Fruit fly (Drosophila melanogaster) whole organism, embryonic: ENCODE data around the gene Trf4-2.

Experiments used
- Adf1 ChIP-seq: fragments of 200-800 bp; sonication (Bioruptor generic); IDR thresholded peaks from 2 replicates; pipeline ENCODE4 v1.3.6; 2022; ENCODE audit warnings: missing biosample characterization, missing genetic modification characterization
- Bdp1 ChIP-seq: fragments of 200-800 bp; sonication (Bioruptor generic); optimal IDR thresholded peaks from 3 replicates; lab custom pipeline; 2016; ENCODE audit warnings: missing biosample characterization, missing genetic modification characterization
- CG10267 ChIP-seq: fragments of 200-800 bp; sonication (Bioruptor generic); optimal IDR thresholded peaks from 2 replicates; lab custom pipeline; 2018; ENCODE audit warnings: missing biosample characterization, mild to moderate bottlenecking, missing genetic modification characterization, moderate library complexity
- CG10431 ChIP-seq: fragments of 200-800 bp; sonication (Bioruptor generic); optimal IDR thresholded peaks from 3 replicates; lab custom pipeline; 2018; ENCODE audit warnings: missing biosample characterization, mild to moderate bottlenecking, missing genetic modification characterization
- CG11560 ChIP-seq: fragments of 200-800 bp; sonication (Bioruptor generic); IDR thresholded peaks from 3 replicates; pipeline ENCODE4 v1.3.6; 2022; ENCODE audit warnings: missing biosample characterization, missing genetic modification characterization
- CG1233 ChIP-seq: fragments of 200-800 bp; sonication (Bioruptor generic); optimal IDR thresholded peaks from 4 replicates; lab custom pipeline; 2018; ENCODE audit warnings: missing biosample characterization, mild to moderate bottlenecking, missing genetic modification characterization
- CG13775 ChIP-seq: fragments of 200-800 bp; sonication (Bioruptor generic); optimal IDR thresholded peaks from 3 replicates; lab custom pipeline; 2017; ENCODE audit warnings: missing biosample characterization, mild to moderate bottlenecking, missing genetic modification characterization
- CG1647 ChIP-seq: fragments of 200-800 bp; sonication (Bioruptor generic); optimal IDR thresholded peaks from 3 replicates; lab custom pipeline; 2016; ENCODE audit warnings: missing biosample characterization, missing genetic modification characterization
- CG1832 ChIP-seq: fragments of 200-800 bp; sonication (Bioruptor generic); optimal IDR thresholded peaks from 2 replicates; lab custom pipeline; 2017; ENCODE audit warnings: missing biosample characterization, mild to moderate bottlenecking, missing genetic modification characterization, inconsistent platforms
- CG18619 ChIP-seq: fragments of 200-800 bp; sonication (Bioruptor generic); optimal IDR thresholded peaks from 3 replicates; lab custom pipeline; 2017; ENCODE audit warnings: missing biosample characterization, mild to moderate bottlenecking, missing genetic modification characterization
- CG3163 ChIP-seq: fragments of 200-800 bp; sonication (Bioruptor generic); optimal IDR thresholded peaks from 3 replicates; lab custom pipeline; 2016; ENCODE audit warnings: missing biosample characterization, missing genetic modification characterization
- CG3995 ChIP-seq: fragments of 200-800 bp; sonication (Bioruptor generic); optimal IDR thresholded peaks from 3 replicates; lab custom pipeline; 2016; ENCODE audit warnings: missing biosample characterization, missing genetic modification characterization
- CG4282 ChIP-seq: fragments of 200-800 bp; sonication (Bioruptor generic); optimal IDR thresholded peaks from 2 replicates; lab custom pipeline; 2016; ENCODE audit warnings: missing biosample characterization, missing genetic modification characterization
- CG5953 ChIP-seq: fragments of 200-800 bp; sonication (Bioruptor generic); IDR thresholded peaks from 2 replicates; pipeline ENCODE4 v1.3.6; 2022; ENCODE audit warnings: missing biosample characterization, missing genetic modification characterization
- CG8089 ChIP-seq: fragments of 200-800 bp; sonication (Bioruptor generic); optimal IDR thresholded peaks from 3 replicates; lab custom pipeline; 2016; ENCODE audit warnings: missing biosample characterization, missing genetic modification characterization
- CG8765 ChIP-seq: fragments of 200-800 bp; sonication (Bioruptor generic); IDR thresholded peaks from 2 replicates; pipeline ENCODE4 v1.3.6; 2022; ENCODE audit warnings: missing biosample characterization, missing genetic modification characterization
- CG9817 ChIP-seq: fragments of 200-800 bp; sonication (Bioruptor generic); optimal IDR thresholded peaks from 2 replicates; lab custom pipeline; 2018; ENCODE audit warnings: missing biosample characterization, mild to moderate bottlenecking, missing genetic modification characterization, moderate library complexity
- CHES-1-like ChIP-seq: fragments of 200-800 bp; sonication (Bioruptor generic); optimal IDR thresholded peaks from 2 replicates; lab custom pipeline; 2016; ENCODE audit warnings: missing biosample characterization, missing genetic modification characterization
- CrebB ChIP-seq: fragments of 200-800 bp; sonication (Bioruptor generic); optimal IDR thresholded peaks from 3 replicates; lab custom pipeline; 2018; ENCODE audit warnings: missing biosample characterization, mild to moderate bottlenecking, missing genetic modification characterization
- D19A ChIP-seq: fragments of 200-800 bp; optimal IDR thresholded peaks from 3 replicates; lab custom pipeline; 2019; ENCODE audit warnings: missing biosample characterization, mild to moderate bottlenecking, missing genetic modification characterization, moderate library complexity
- Deaf1 ChIP-seq: fragments of 200-800 bp; optimal IDR thresholded peaks from 3 replicates; lab custom pipeline; 2019; ENCODE audit warnings: missing biosample characterization, mild to moderate bottlenecking, missing genetic modification characterization, moderate library complexity
- Ets97D ChIP-seq: fragments of 200-800 bp; sonication (Bioruptor generic); optimal IDR thresholded peaks from 3 replicates; lab custom pipeline; 2016; ENCODE audit warnings: missing biosample characterization, missing genetic modification characterization
- GATAe ChIP-seq: fragments of 200-800 bp; sonication (Bioruptor generic); conservative IDR thresholded peaks from 2 replicates; pipeline ENCODE4 v1.3.6; 2022; ENCODE audit warnings: missing biosample characterization, missing genetic modification characterization
- Mrtf ChIP-seq: fragments of 200-800 bp; sonication (Bioruptor generic); IDR thresholded peaks from 3 replicates; pipeline ENCODE4 v1.3.6; 2022; ENCODE audit warnings: missing biosample characterization, missing genetic modification characterization
- Oli ChIP-seq: fragments of 200-800 bp; sonication (Bioruptor generic); optimal IDR thresholded peaks from 2 replicates; lab custom pipeline; 2018; ENCODE audit warnings: missing biosample characterization, mild to moderate bottlenecking, missing genetic modification characterization, moderate library complexity
- Scr ChIP-seq: fragments of 200-800 bp; sonication (Bioruptor generic); IDR thresholded peaks from 2 replicates; pipeline ENCODE4 v1.3.6; 2022; ENCODE audit warnings: missing biosample characterization, missing genetic modification characterization; ENCODE audit not compliant: partially characterized antibody
- Side ChIP-seq: fragments of 200-800 bp; sonication (Bioruptor generic); optimal IDR thresholded peaks from 2 replicates; lab custom pipeline; 2016; ENCODE audit warnings: missing biosample characterization, missing genetic modification characterization
- TFAM ChIP-seq: fragments of 200-800 bp; sonication (Bioruptor generic); optimal IDR thresholded peaks from 2 replicates; lab custom pipeline; 2017; ENCODE audit warnings: missing biosample characterization, missing genetic modification characterization, inconsistent platforms
- bab2 ChIP-seq: fragments of 200-800 bp; sonication (Bioruptor generic); optimal IDR thresholded peaks from 2 replicates; lab custom pipeline; 2016; ENCODE audit warnings: missing biosample characterization, missing genetic modification characterization
- bsh ChIP-seq, 2 experiments: fragments of 200-800 bp; sonication (Bioruptor generic); optimal IDR thresholded peaks; 2 replicates each; lab custom pipeline; 2017 to 2018; ENCODE audit warnings: mild to moderate bottlenecking in 2 of 2, missing biosample characterization in 2 of 2, missing genetic modification characterization in 2 of 2, moderate library complexity in 1 of 2
- cad ChIP-seq: fragments of >200 bp; optimal IDR thresholded peaks from 2 replicates; lab custom pipeline; 2017; ENCODE audit warnings: missing biosample characterization, missing genetic modification characterization
- cas ChIP-seq: fragments of 200-800 bp; sonication (Bioruptor generic); IDR thresholded peaks from 2 replicates; pipeline ENCODE4 v1.3.6; 2022; ENCODE audit warnings: missing biosample characterization, missing genetic modification characterization
- cg ChIP-seq: fragments of 200-800 bp; sonication (Bioruptor generic); optimal IDR thresholded peaks from 3 replicates; lab custom pipeline; 2019; ENCODE audit warnings: missing biosample characterization, mild to moderate bottlenecking, missing genetic modification characterization, moderate library complexity
- da ChIP-seq: fragments of 200-800 bp; sonication (Bioruptor generic); optimal IDR thresholded peaks from 2 replicates; lab custom pipeline; 2016; ENCODE audit warnings: missing biosample characterization, missing genetic modification characterization
- dmrt99B ChIP-seq: fragments of 200-800 bp; sonication (Bioruptor generic); optimal IDR thresholded peaks from 2 replicates; lab custom pipeline; 2018; ENCODE audit warnings: missing biosample characterization, mild to moderate bottlenecking, missing genetic modification characterization, moderate library complexity
- fd96Cb ChIP-seq: fragments of 200-800 bp; sonication (Bioruptor generic); optimal IDR thresholded peaks from 2 replicates; lab custom pipeline; 2018; ENCODE audit warnings: missing biosample characterization, mild to moderate bottlenecking, missing genetic modification characterization, moderate library complexity
- gsb ChIP-seq: fragments of 200-800 bp; sonication (Bioruptor generic); IDR thresholded peaks from 2 replicates; pipeline ENCODE4 v1.3.6; 2022; ENCODE audit warnings: missing biosample characterization, missing genetic modification characterization
- gt ChIP-seq: fragments of 200-800 bp; sonication (Bioruptor generic); IDR thresholded peaks from 2 replicates; pipeline ENCODE4 v1.3.6; 2022; ENCODE audit warnings: missing biosample characterization, missing genetic modification characterization
- lola ChIP-seq, 3 experiments: fragments of >200 bp in 2 of 3; fragments of 200-800 bp in 1 of 3; sonication (Bioruptor generic) in 1 of 3; optimal IDR thresholded peaks; 2 replicates each; lab custom pipeline; 2017 to 2019; ENCODE audit warnings: missing biosample characterization in 3 of 3, missing genetic modification characterization in 3 of 3, mild to moderate bottlenecking in 1 of 3, moderate library complexity in 1 of 3
- onecut ChIP-seq: fragments of 200-800 bp; sonication (Bioruptor generic); IDR thresholded peaks from 2 replicates; pipeline ENCODE4 v1.3.6; 2022; ENCODE audit warnings: missing biosample characterization, missing genetic modification characterization
- pho ChIP-seq: fragments of 200-800 bp; sonication (Bioruptor generic); optimal IDR thresholded peaks from 2 replicates; lab custom pipeline; 2016; ENCODE audit warnings: missing biosample characterization, missing genetic modification characterization
- row ChIP-seq: fragments of 200-800 bp; sonication (Bioruptor generic); IDR thresholded peaks from 3 replicates; pipeline ENCODE4 v1.3.6; 2022; ENCODE audit warnings: missing biosample characterization, missing genetic modification characterization
- sc ChIP-seq, 3 experiments: fragments of >200 bp in 2 of 3; fragments of 200-800 bp in 1 of 3; sonication (Bioruptor generic) in 1 of 3; optimal IDR thresholded peaks; 2 replicates in 2 of 3; 3 replicates in 1 of 3; lab custom pipeline; 2017; ENCODE audit warnings: mild to moderate bottlenecking in 1 of 3, missing biosample characterization in 1 of 3, missing genetic modification characterization in 1 of 3, missing genetic modification reagents in 1 of 3
- scrt ChIP-seq: fragments of 200-800 bp; sonication (Bioruptor generic); optimal IDR thresholded peaks from 2 replicates; lab custom pipeline; 2018; ENCODE audit warnings: missing biosample characterization, mild to moderate bottlenecking, missing genetic modification characterization, moderate library complexity
- sima ChIP-seq: fragments of 200-800 bp; sonication (Bioruptor generic); optimal IDR thresholded peaks from 2 replicates; lab custom pipeline; 2016; ENCODE audit warnings: missing biosample characterization, missing genetic modification characterization
- trh ChIP-seq: fragments of 200-800 bp; sonication (Bioruptor generic); optimal IDR thresholded peaks from 2 replicates; lab custom pipeline; 2016; ENCODE audit warnings: missing biosample characterization, missing genetic modification characterization
- tx ChIP-seq: fragments of 200-800 bp; sonication (Bioruptor generic); optimal IDR thresholded peaks from 2 replicates; lab custom pipeline; 2016; ENCODE audit warnings: missing biosample characterization, missing genetic modification characterization
- vfl ChIP-seq: fragments of 200-800 bp; sonication (Bioruptor generic); optimal IDR thresholded peaks from 2 replicates; lab custom pipeline; 2016; ENCODE audit warnings: missing biosample characterization, missing genetic modification characterization
- wor ChIP-seq: fragments of 200-800 bp; sonication (Bioruptor generic); IDR thresholded peaks from 2 replicates; pipeline ENCODE4 v1.3.6; 2022; ENCODE audit warnings: missing biosample characterization, missing genetic modification characterization
- yki ChIP-seq: fragments of >200 bp; optimal IDR thresholded peaks from 3 replicates; lab custom pipeline; 2018
- z ChIP-seq: fragments of 200-800 bp; sonication (Bioruptor generic); IDR thresholded peaks from 3 replicates; pipeline ENCODE4 v1.3.6; 2022; ENCODE audit warnings: missing biosample characterization, missing genetic modification characterization

Gene Trf4-2

DNA sequence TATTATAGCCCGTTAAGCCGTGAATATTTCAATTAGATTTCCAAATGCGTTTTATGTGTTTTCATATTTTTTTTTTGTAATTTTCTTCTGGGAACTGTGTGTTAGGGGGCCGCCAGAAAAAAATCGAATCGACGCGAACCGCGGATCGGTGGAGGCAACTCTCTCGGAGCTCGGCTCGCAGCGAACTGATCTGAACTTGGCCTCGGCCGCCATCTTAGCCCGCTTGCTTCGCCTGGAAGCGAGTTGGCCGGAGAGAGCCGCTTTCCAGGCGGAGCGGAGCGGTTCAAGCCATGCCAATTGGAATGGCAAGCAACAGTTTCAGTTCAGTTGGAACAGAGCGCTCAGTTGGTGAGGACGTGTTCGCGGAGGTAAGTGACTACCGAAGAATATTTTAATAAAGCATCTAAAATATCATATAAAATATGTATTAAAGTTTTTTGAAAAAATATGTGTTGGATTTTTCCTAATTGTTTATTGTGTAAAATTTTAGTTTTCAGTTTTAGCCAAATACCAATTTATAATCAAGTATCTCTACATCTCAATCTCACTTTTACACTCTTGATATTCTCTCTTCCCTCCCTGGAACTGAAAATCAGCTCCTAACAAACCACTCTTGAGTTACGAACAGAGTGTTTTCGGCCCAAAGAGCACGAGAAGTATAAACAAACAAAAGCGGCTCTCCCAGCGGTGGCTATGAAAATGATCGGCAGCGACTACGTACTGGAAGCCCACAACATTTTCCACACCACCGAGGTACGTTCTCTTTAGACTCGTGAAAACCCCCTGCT, 30.4 kb upstream of the Trf4-2 start, which contains the start of the genes CG31121 and CG11069 (continued):
- TF ChIP-seq trh (GFP tag; lab: Kevin White, UChicago), result no peak
- peak; percentile 74 for TF ChIP-seq z (GFP tag; lab: Robert Waterston, UW)
- no peak for TF ChIP-seq CrebB (tag; lab: Kevin White, UChicago)
- TF ChIP-seq GATAe (GFP tag; lab: Robert Waterston, UW), result no peak
- no peak for TF ChIP-seq CG8089 (GFP tag; lab: Kevin White, UChicago)
- TF ChIP-seq CG13775, result no peak
- TF ChIP-seq Oli (tag; lab: Kevin White, UChicago), result no peak
- TF ChIP-seq CG5953 (GFP tag; lab: Robert Waterston, UW), result no peak
- no peak for TF ChIP-seq sima
- TF ChIP-seq CG1647 (GFP tag; lab: Kevin White, UChicago), result no peak
- TF ChIP-seq vfl, result no peak
- no peak for TF ChIP-seq Scr (GFP tag; lab: Robert Waterston, UW)
- TF ChIP-seq CHES-1-like (GFP tag; lab: Kevin White, UChicago), result no peak
- no peak for TF ChIP-seq CG11560
- no peak for TF ChIP-seq Bdp1 (GFP tag; lab: Kevin White, UChicago)
- no peak for TF ChIP-seq CG10267 (tag; lab: Kevin White, UChicago)
- TF ChIP-seq bab2 (GFP tag; lab: Kevin White, UChicago), result no peak
- TF ChIP-seq onecut, result no peak
- no peak for TF ChIP-seq Mrtf (GFP tag; lab: Robert Waterston, UW)
- no peak for TF ChIP-seq tx (GFP tag; lab: Kevin White, UChicago)
- no peak for TF ChIP-seq wor (GFP tag; lab: Robert Waterston, UW)
- TF ChIP-seq dmrt99B (tag; lab: Kevin White, UChicago), result no peak
- no peak for TF ChIP-seq yki (lab: Kevin White, UChicago)
- TF ChIP-seq D19A, result no peak
- TF ChIP-seq Side (GFP tag; lab: Kevin White, UChicago), result no peak
- no peak; the same call in 2 of the 3 replicates for TF ChIP-seq row (GFP tag; lab: Robert Waterston, UW)
- no peak for TF ChIP-seq CG4282 (GFP tag; lab: Kevin White, UChicago)
- TF ChIP-seq CG10431, result no peak
- TF ChIP-seq CG3163 (GFP tag; lab: Kevin White, UChicago), result peak; percentile 84
- TF ChIP-seq lola (GFP tag; optimal IDR thresholded peaks at IDR 0.05; lab: Kevin White, UChicago), result no peak
- TF ChIP-seq CG18619 (GFP tag; lab: Kevin White, UChicago), result no peak
- no peak for TF ChIP-seq cad (GFP tag; lab: Kevin White, UChicago)
- TF ChIP-seq cg (GFP tag; lab: Kevin White, UChicago), result no peak
- no peak for TF ChIP-seq Adf1 (GFP tag; lab: Robert Waterston, UW)
- TF ChIP-seq gt (GFP tag; lab: Robert Waterston, UW), result no peak
- TF ChIP-seq pho (GFP tag; lab: Kevin White, UChicago), result no peak
- no peak for TF ChIP-seq CG1832 (GFP tag; lab: Kevin White, UChicago)
- no peak for TF ChIP-seq Deaf1 (tag; lab: Kevin White, UChicago)
- TF ChIP-seq cas (GFP tag; lab: Robert Waterston, UW), result no peak
- TF ChIP-seq CG1233 (GFP tag; lab: Kevin White, UChicago), result no peak
- no peak for TF ChIP-seq sc (optimal IDR thresholded peaks at IDR 0.05; lab: Kevin White, UChicago)
- TF ChIP-seq sc (GFP tag; optimal IDR thresholded peaks at IDR 0.05; lab: Kevin White, UChicago), result no peak
- no peak for TF ChIP-seq Ets97D (GFP tag; lab: Kevin White, UChicago)
- no peak for TF ChIP-seq CG8765 (GFP tag; lab: Robert Waterston, UW)
- no peak for TF ChIP-seq da (GFP tag; lab: Kevin White, UChicago)
- no peak for TF ChIP-seq bsh (GFP tag; optimal IDR thresholded peaks at IDR 0.05; lab: Kevin White, UChicago)
- TF ChIP-seq TFAM (GFP tag; lab: Kevin White, UChicago), result no peak
- no peak for TF ChIP-seq CG9817 (tag; lab: Kevin White, UChicago)
- TF ChIP-seq CG3995 (GFP tag; lab: Kevin White, UChicago), result no peak
- no peak for TF ChIP-seq scrt
- TF ChIP-seq gsb (GFP tag; lab: Robert Waterston, UW), result no peak
- TF ChIP-seq fd96Cb (tag; lab: Kevin White, UChicago), result no peak
